Worm (Caenorhabditis elegans): ENCODE measurements around the gene gsto-1.
"Not testable (repeated sequence)": the region's sequence is repeated elsewhere in the genome, so short reads cannot be mapped to it uniquely, and the experiment has no call there.

The gsto-1 gene

DNA sequence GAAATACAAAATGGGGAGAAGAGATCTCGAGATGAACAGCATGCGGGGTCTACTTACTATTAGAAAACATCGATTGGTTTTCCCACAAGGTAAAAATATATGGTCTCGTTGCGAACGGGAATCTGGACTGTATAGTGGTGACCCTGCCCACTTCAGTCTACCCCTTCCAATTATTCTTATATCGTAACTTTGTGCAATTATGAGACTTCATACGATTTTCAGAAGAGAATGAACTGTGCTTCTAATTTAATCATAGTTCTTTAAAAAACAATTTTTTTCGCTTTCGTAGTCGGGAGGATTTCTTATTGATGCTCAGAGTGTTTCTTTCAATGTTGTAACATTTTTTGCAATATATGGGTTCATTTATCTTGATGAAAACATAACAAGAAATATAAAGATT lies 25.2 kb upstream of the gsto-1 start, which contains the start of gene F54H12.5:
Gene F54H12.5 (minus strand): TSS at position 101 of the 400 bp plus-strand sequence.
- TF ChIP-seq mep-1 (tag; optimal IDR thresholded peaks at IDR 0.05) (no peak), lin-39 (tag; optimal IDR thresholded peaks at IDR 0.05) (no peak), ama-1 (optimal IDR thresholded peaks at IDR 0.05) (no peak), ztf-4 (tag; optimal IDR thresholded peaks at IDR 0.05) (no peak), xbp-1 (tag; optimal IDR thresholded peaks at IDR 0.05) (no peak), egl-27 (tag; optimal IDR thresholded peaks at IDR 0.05) (no peak), alr-1 (tag; optimal IDR thresholded peaks at IDR 0.05; ENCODE audit: borderline replicate concordance) (no peak), lsy-2 (tag; optimal IDR thresholded peaks at IDR 0.05) (peak in 1 of 2 experiments; percentile 29), nhr-71 (tag; optimal IDR thresholded peaks at IDR 0.05) (peak; percentile 5), rnt-1 (tag; optimal IDR thresholded peaks at IDR 0.05) (no peak), ets-5 (GFP tag; IDR thresholded peaks at IDR 0.05) (no peak), ztf-11 (tag; optimal IDR thresholded peaks at IDR 0.05) (no peak), fkh-8 (tag; optimal IDR thresholded peaks at IDR 0.05) (no peak), nhr-90 (tag; optimal IDR thresholded peaks at IDR 0.05; ENCODE audit: poor library complexity) (no peak), blmp-1 (tag; optimal IDR thresholded peaks at IDR 0.05) (no peak), efl-1 (optimal IDR thresholded peaks at IDR 0.05) (no peak), efl-1 (GFP tag; optimal IDR thresholded peaks at IDR 0.05 in 1 of 2) (no peak), pax-3 (tag; optimal IDR thresholded peaks at IDR 0.05) (no peak), nhr-28 (tag; optimal IDR thresholded peaks at IDR 0.05) (no peak)

DNA sequence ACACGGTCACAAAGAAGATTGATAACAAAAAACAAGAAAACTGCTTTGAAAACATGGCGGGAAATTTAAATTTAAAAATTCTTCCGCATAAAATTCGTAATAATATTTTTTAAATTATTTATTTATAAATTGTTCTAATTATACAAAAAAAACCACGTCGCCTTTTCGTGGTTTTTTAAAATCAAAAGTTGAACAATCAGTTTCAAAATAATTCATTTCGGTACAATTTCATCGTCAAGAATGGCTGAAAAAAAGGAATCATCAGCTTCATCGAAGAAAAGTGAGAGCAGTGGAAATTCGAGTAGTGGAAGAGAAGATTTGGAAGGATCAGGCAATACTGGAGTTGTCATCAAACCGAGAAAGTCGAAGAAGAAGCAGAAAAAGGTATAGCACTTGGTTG lies 22.3 kb upstream of the gsto-1 start, which contains the start of the genes F54H12.8 and F54H12.7:
Gene F54H12.8 (minus strand): TSS at position 101 of the 400 bp plus-strand sequence.
Gene F54H12.7 (plus strand): TSS at position 229 of the 400 bp plus-strand sequence.
- TF ChIP-seq egl-13 (tag; optimal IDR thresholded peaks at IDR 0.05) (no peak), mep-1 (tag; optimal IDR thresholded peaks at IDR 0.05) (no peak), Y116A8C.19 (tag; optimal IDR thresholded peaks at IDR 0.05; ENCODE audit: borderline replicate concordance) (no peak), unc-130 (tag; optimal IDR thresholded peaks at IDR 0.05) (no peak), fkh-8 (tag; optimal IDR thresholded peaks at IDR 0.05) (no peak), efl-1 (optimal IDR thresholded peaks at IDR 0.05) (no peak), efl-1 (GFP tag; optimal IDR thresholded peaks at IDR 0.05 in 1 of 2) (no peak), unc-86 (tag; optimal IDR thresholded peaks at IDR 0.05) (no peak), vab-15 (tag; optimal IDR thresholded peaks at IDR 0.05) (no peak), lin-15B (tag; optimal IDR thresholded peaks at IDR 0.05) (no peak), dpl-1 (GFP tag; optimal IDR thresholded peaks at IDR 0.05) (no peak), pag-3 (tag; optimal IDR thresholded peaks at IDR 0.05; ENCODE audit: borderline replicate concordance, insufficient read depth) (no peak), elt-3 (tag; optimal IDR thresholded peaks at IDR 0.05) (no peak), hpl-2 (GFP tag; optimal IDR thresholded peaks at IDR 0.05) (no peak), rnt-1 (tag; optimal IDR thresholded peaks at IDR 0.05) (no peak), xbp-1 (tag; optimal IDR thresholded peaks at IDR 0.05) (no peak), C34B4.2 (tag; optimal IDR thresholded peaks at IDR 0.05) (no peak), lin-14 (GFP tag; optimal IDR thresholded peaks at IDR 0.05) (no peak), ces-1 (GFP tag; optimal IDR thresholded peaks at IDR 0.05) (no peak), nhr-76 (tag; optimal IDR thresholded peaks at IDR 0.05) (no peak)

ce11 chrIII:7965946-7966692 lies 19.3 kb upstream of the gsto-1 start:
- TF ChIP-seq nhr-19 (GFP tag; conservative IDR thresholded peaks at IDR 0.05) (0 out of 2 replicates have a peak, but pooled peaks have one; percentile 18), dsc-1 (tag; optimal IDR thresholded peaks at IDR 0.05) (peak; percentile 35)

- not testable (repeated sequence) for TF ChIP-seq unc-86 (tag; optimal IDR thresholded peaks at IDR 0.05); dpl-1 (GFP tag; optimal IDR thresholded peaks at IDR 0.05); nhr-19 (GFP tag; conservative IDR thresholded peaks at IDR 0.05)
Measured at ce11 chrIII:7964281-7964680, 17.5 kb upstream of the gsto-1 start, which contains the start of gene F54H12.2. Gene F54H12.2, plus strand, starts transcription at chrIII:7964581.
